Fruit fly (Drosophila melanogaster): Measurements from ENCODE around the gene CG1368.

Gene CG1368

dm6 chrX:14218045-14218483 lies 43.5 kb downstream of the CG1368 start (continued):
- peak; percentile 62 for TF ChIP-seq mam (GFP tag; optimal IDR thresholded peaks at IDR 0.05)
- TF ChIP-seq CG6813 (GFP tag; optimal IDR thresholded peaks at IDR 0.05) = peak; percentile 83
- peak; percentile 51 for TF ChIP-seq Jarid2 (GFP tag; optimal IDR thresholded peaks at IDR 0.05)
- TF ChIP-seq wek (GFP tag; optimal IDR thresholded peaks at IDR 0.05) = peak; percentile 16
- TF ChIP-seq Rx (GFP tag; IDR thresholded peaks at IDR 0.05) = peak; percentile 61; the same call in 1 of the 2 replicates
- peak; percentile 64 for TF ChIP-seq CG13123 (GFP tag; optimal IDR thresholded peaks at IDR 0.05)
- no peak for TF ChIP-seq CG4282 (GFP tag; optimal IDR thresholded peaks at IDR 0.05)
- no peak for TF ChIP-seq usp (GFP tag; optimal IDR thresholded peaks at IDR 0.05)
- peak; percentile 88 for TF ChIP-seq CG3281 (GFP tag; optimal IDR thresholded peaks at IDR 0.05)
- TF ChIP-seq CG16863 (GFP tag; optimal IDR thresholded peaks at IDR 0.05) = peak; percentile 71
- peak; percentile 43 for TF ChIP-seq exex (tag; optimal IDR thresholded peaks at IDR 0.05)
- peak; percentile 82 for TF ChIP-seq tin (GFP tag; optimal IDR thresholded peaks at IDR 0.05)
- TF ChIP-seq Fer3 (tag; optimal IDR thresholded peaks at IDR 0.05) = peak; percentile 89
- TF ChIP-seq fru (optimal IDR thresholded peaks at IDR 0.05) = no peak
- peak; percentile 84 for TF ChIP-seq org-1 (GFP tag; optimal IDR thresholded peaks at IDR 0.05)
- TF ChIP-seq Camta (GFP tag; optimal IDR thresholded peaks at IDR 0.05) = peak; percentile 75
- TF ChIP-seq toy (GFP tag; IDR thresholded peaks at IDR 0.05) = peak; percentile 69
- TF ChIP-seq MESR4 (GFP tag; optimal IDR thresholded peaks at IDR 0.05) = no peak
- TF ChIP-seq bcd (GFP tag; optimal IDR thresholded peaks at IDR 0.05) = peak; percentile 87
- TF ChIP-seq ttk (GFP tag; IDR thresholded peaks at IDR 0.05) = peak; percentile 77
- peak; percentile 70 to 76 for TF ChIP-seq Trl (optimal IDR thresholded peaks at IDR 0.05)
- TF ChIP-seq Trl (GFP tag; optimal IDR thresholded peaks at IDR 0.05) = peak; percentile 37
- TF ChIP-seq D19B (GFP tag; optimal IDR thresholded peaks at IDR 0.05) = peak; percentile 74
- peak; percentile 85 for TF ChIP-seq caup (GFP tag; optimal IDR thresholded peaks at IDR 0.05; ENCODE audit: severe bottlenecking)
- TF ChIP-seq Xbp1 (GFP tag; optimal IDR thresholded peaks at IDR 0.05) = peak; percentile 88
- TF ChIP-seq cg (GFP tag; optimal IDR thresholded peaks at IDR 0.05) = no peak
- no peak for TF ChIP-seq nerfin-2 (GFP tag; IDR thresholded peaks at IDR 0.05; ENCODE audit: partially characterized antibody)
- TF ChIP-seq D19A (tag; optimal IDR thresholded peaks at IDR 0.05) = peak; percentile 84
- peak; percentile 40 for TF ChIP-seq CG12769 (tag; optimal IDR thresholded peaks at IDR 0.05)
- peak; percentile 91 for TF ChIP-seq Ptx1 (GFP tag; IDR thresholded peaks at IDR 0.05)
- TF ChIP-seq CG10321 (GFP tag; IDR thresholded peaks at IDR 0.05) = peak; percentile 58
- peak; percentile 62 for TF ChIP-seq Oaz (GFP tag; IDR thresholded peaks at IDR 0.05)
- TF ChIP-seq CG6683 (GFP tag; optimal IDR thresholded peaks at IDR 0.05) = peak; percentile 79
- peak; percentile 75 for TF ChIP-seq CG15514 (GFP tag; optimal IDR thresholded peaks at IDR 0.05)
- TF ChIP-seq corto (GFP tag; optimal IDR thresholded peaks at IDR 0.05) = peak; percentile 77
- peak; percentile 55 for TF ChIP-seq CG8281 (tag; optimal IDR thresholded peaks at IDR 0.05)
- no peak for TF ChIP-seq mirr (GFP tag; optimal IDR thresholded peaks at IDR 0.05)
- peak; percentile 72 for TF ChIP-seq CG1024 (GFP tag; IDR thresholded peaks at IDR 0.05)
- no peak for TF ChIP-seq CG8478 (optimal IDR thresholded peaks at IDR 0.05)
- TF ChIP-seq CG7928 (GFP tag; optimal IDR thresholded peaks at IDR 0.05) = peak; percentile 41
- TF ChIP-seq ewg (GFP tag; optimal IDR thresholded peaks at IDR 0.05) = peak; percentile 67
- TF ChIP-seq CG7556 (GFP tag; optimal IDR thresholded peaks at IDR 0.05) = peak; percentile 91
- no peak for TF ChIP-seq CG42726 (GFP tag; IDR thresholded peaks at IDR 0.05; ENCODE audit: partially characterized antibody)
- TF ChIP-seq Hr3 (GFP tag; optimal IDR thresholded peaks at IDR 0.05) = peak; percentile 87
- peak; percentile 81 for TF ChIP-seq sim (GFP tag; IDR thresholded peaks at IDR 0.05)
- TF ChIP-seq bsh (GFP tag; optimal IDR thresholded peaks at IDR 0.05) = peak; percentile 85 to 94
- peak; percentile 71 for TF ChIP-seq sens-2 (GFP tag; IDR thresholded peaks at IDR 0.05)
- TF ChIP-seq so (GFP tag; IDR thresholded peaks at IDR 0.05) = peak; percentile 90
- TF ChIP-seq stwl (tag; optimal IDR thresholded peaks at IDR 0.05) = peak; percentile 6
- TF ChIP-seq Lim3 (GFP tag; IDR thresholded peaks at IDR 0.05) = no peak
- TF ChIP-seq CG8359 (GFP tag; optimal IDR thresholded peaks at IDR 0.05; ENCODE audit: borderline replicate concordance) = peak; percentile 74

All from whole organism, embryonic.